Worm (Caenorhabditis elegans) whole organism, young adult: ENCODE measurements around the gene W08E12.5.

Experiments
- B0261.1 ChIP-seq: sonication (generic microtip); optimal IDR thresholded peaks from 2 replicates; lab custom pipeline; 2016; ENCODE audit warnings: mild to moderate bottlenecking, missing genetic modification characterization, moderate library complexity, missing compliant biosample characterization
- B0336.3 ChIP-seq: fragments of 200-800 bp; sonication (Bioruptor generic); IDR thresholded peaks from 2 replicates; pipeline ENCODE4 v1.3.6; 2022; ENCODE audit warnings: missing genetic modification characterization, missing compliant biosample characterization
- F10E7.11 ChIP-seq: sonication (generic microtip); optimal IDR thresholded peaks from 2 replicates; lab custom pipeline; 2017; ENCODE audit warnings: mild to moderate bottlenecking, missing genetic modification characterization, moderate library complexity, missing compliant biosample characterization
- F33H1.4 ChIP-seq: fragments of 200-800 bp; sonication (Bioruptor generic); IDR thresholded peaks from 2 replicates; pipeline ENCODE4 v1.3.6; 2022; ENCODE audit warnings: missing genetic modification reagents, missing genetic modification characterization, missing compliant biosample characterization
- F37B4.10 ChIP-seq: fragments of 200-800 bp; sonication (Bioruptor generic); IDR thresholded peaks from 2 replicates; pipeline ENCODE4 v1.3.6; 2022; ENCODE audit warnings: missing genetic modification characterization, missing compliant biosample characterization
- F57C9.4 ChIP-seq: sonication (generic microtip); optimal IDR thresholded peaks from 2 replicates; lab custom pipeline; 2017; ENCODE audit warnings: mild to moderate bottlenecking, missing genetic modification characterization, missing compliant biosample characterization
- Y53G8AR.9 ChIP-seq: fragments of 200-800 bp; sonication (Bioruptor generic); conservative IDR thresholded peaks from 2 replicates; pipeline ENCODE4 v1.3.6; 2022; ENCODE audit warnings: missing genetic modification reagents, missing genetic modification characterization, missing compliant biosample characterization
- Y67H2A.10 ChIP-seq: fragments of 200-800 bp; sonication (Bioruptor generic); conservative IDR thresholded peaks from 2 replicates; pipeline ENCODE4 v1.3.6; 2022; ENCODE audit warnings: missing genetic modification reagents, missing genetic modification characterization, missing compliant biosample characterization
- ZK185.1 ChIP-seq: sonication (generic microtip); optimal IDR thresholded peaks from 2 replicates; lab custom pipeline; 2016; ENCODE audit warnings: mild to moderate bottlenecking, missing genetic modification characterization, missing compliant biosample characterization; ENCODE audit not compliant: poor library complexity, severe bottlenecking
- ama-1 ChIP-seq, 3 experiments: fragments of 150-350 bp in 1 of 3; sonication (generic microtip) in 2 of 3; optimal IDR thresholded peaks; 2 replicates each; lab custom pipeline; 2014 to 2018; ENCODE audit warnings: missing biosample characterization in 2 of 3, missing genetic modification characterization in 2 of 3, missing genetic modification reagents in 2 of 3
- attf-3 ChIP-seq: fragments of 200-800 bp; sonication (Bioruptor generic); conservative IDR thresholded peaks from 2 replicates; pipeline ENCODE4 v1.3.6; 2022; ENCODE audit warnings: missing genetic modification reagents, missing genetic modification characterization, missing compliant biosample characterization
- bed-2 ChIP-seq: fragments of 200-800 bp; sonication (Bioruptor generic); IDR thresholded peaks from 2 replicates; pipeline ENCODE4 v1.3.6; 2022; ENCODE audit warnings: missing genetic modification reagents, missing genetic modification characterization, missing compliant biosample characterization
- cebp-2 ChIP-seq: fragments of 200-800 bp; sonication (Bioruptor generic); IDR thresholded peaks from 2 replicates; pipeline ENCODE4 v1.3.6; 2022; ENCODE audit warnings: missing genetic modification characterization, missing compliant biosample characterization
- ceh-40 ChIP-seq: fragments of 200-800 bp; sonication (Bioruptor generic); IDR thresholded peaks from 2 replicates; pipeline ENCODE4 v1.3.6; 2022; ENCODE audit warnings: missing genetic modification characterization, missing compliant biosample characterization
- die-1 ChIP-seq: sonication (generic microtip); optimal IDR thresholded peaks from 2 replicates; lab custom pipeline; 2016; ENCODE audit warnings: missing genotype, mild to moderate bottlenecking, missing genetic modification characterization, missing compliant biosample characterization
- dpl-1 ChIP-seq: fragments of 150-350 bp; optimal IDR thresholded peaks from 2 replicates; lab custom pipeline; 2014; ENCODE audit warnings: missing biosample characterization, missing genetic modification reagents, missing genetic modification characterization
- efl-1 ChIP-seq: fragments of 150-350 bp; optimal IDR thresholded peaks from 2 replicates; lab custom pipeline; 2014; ENCODE audit warnings: missing biosample characterization, missing genetic modification reagents, missing genetic modification characterization
- egrh-3 ChIP-seq: fragments of 200-800 bp; sonication (Bioruptor generic); IDR thresholded peaks from 2 replicates; pipeline ENCODE4 v1.3.6; 2022; ENCODE audit warnings: missing genetic modification reagents, missing genetic modification characterization, missing compliant biosample characterization
- ekl-4 ChIP-seq: fragments of 200-800 bp; sonication (Bioruptor generic); IDR thresholded peaks from 2 replicates; pipeline ENCODE4 v1.3.6; 2022; ENCODE audit warnings: missing genetic modification reagents, missing genetic modification characterization, missing compliant biosample characterization
- hlh-12 ChIP-seq: sonication (generic microtip); optimal IDR thresholded peaks from 2 replicates; lab custom pipeline; 2016; ENCODE audit warnings: missing genetic modification characterization, missing compliant biosample characterization
- hsf-1 ChIP-seq: fragments of 200-800 bp; sonication (Bioruptor generic); IDR thresholded peaks from 2 replicates; pipeline ENCODE4 v1.3.6; 2022; ENCODE audit warnings: missing genetic modification reagents, missing genetic modification characterization, missing compliant biosample characterization
- let-607 ChIP-seq, 2 experiments: fragments of 200-800 bp in 1 of 2; sonication (Bioruptor generic) in 1 of 2; sonication (generic microtip) in 1 of 2; optimal IDR thresholded peaks; 2 replicates each; lab custom pipeline; 2016 to 2018; ENCODE audit warnings: mild to moderate bottlenecking in 2 of 2, missing compliant biosample characterization in 2 of 2, missing genetic modification characterization in 2 of 2, moderate library complexity in 2 of 2, missing genotype in 1 of 2
- lin-26 ChIP-seq: fragments of 200-800 bp; sonication (Bioruptor generic); IDR thresholded peaks from 2 replicates; pipeline ENCODE4 v1.3.6; 2022; ENCODE audit warnings: missing genetic modification reagents, missing genetic modification characterization, missing compliant biosample characterization
- lin-35 ChIP-seq, 3 experiments: fragments of 150-350 bp in 2 of 3; sonication (generic microtip) in 1 of 3; optimal IDR thresholded peaks; 2 replicates each; lab custom pipeline; 2014 to 2018; ENCODE audit warnings: missing biosample characterization in 3 of 3, missing genetic modification characterization in 3 of 3, missing genetic modification reagents in 3 of 3
- lir-1 ChIP-seq: fragments of 200-800 bp; sonication (Bioruptor generic); conservative IDR thresholded peaks from 2 replicates; pipeline ENCODE4 v1.3.6; 2022; ENCODE audit warnings: missing genetic modification reagents, missing genetic modification characterization, missing compliant biosample characterization
- lsl-1 ChIP-seq: fragments of 200-800 bp; sonication (Bioruptor generic); optimal IDR thresholded peaks from 2 replicates; lab custom pipeline; 2018; ENCODE audit warnings: mild to moderate bottlenecking, missing genetic modification characterization, moderate library complexity, missing compliant biosample characterization
- madf-3 ChIP-seq: fragments of 200-800 bp; sonication (Bioruptor generic); IDR thresholded peaks from 2 replicates; pipeline ENCODE4 v1.3.6; 2022; ENCODE audit warnings: missing genetic modification reagents, missing genetic modification characterization, missing compliant biosample characterization
- madf-6 ChIP-seq: fragments of 200-800 bp; sonication (Bioruptor generic); IDR thresholded peaks from 2 replicates; pipeline ENCODE4 v1.3.6; 2022; ENCODE audit warnings: missing genetic modification reagents, missing genetic modification characterization, missing compliant biosample characterization
- madf-8 ChIP-seq: fragments of 200-800 bp; sonication (Bioruptor generic); conservative IDR thresholded peaks from 2 replicates; pipeline ENCODE4 v1.3.6; 2022; ENCODE audit warnings: missing genetic modification reagents, missing genetic modification characterization, missing compliant biosample characterization
- mel-28 ChIP-seq: sonication (generic microtip); optimal IDR thresholded peaks from 2 replicates; lab custom pipeline; 2016; ENCODE audit warnings: borderline replicate concordance, mild to moderate bottlenecking, missing genetic modification characterization, missing compliant biosample characterization
- mes-4 ChIP-seq: sonication (generic microtip); optimal IDR thresholded peaks from 2 replicates; lab custom pipeline; 2016; ENCODE audit warnings: missing genotype, missing genetic modification characterization, missing compliant biosample characterization
- mxl-1 ChIP-seq: sonication (generic microtip); optimal IDR thresholded peaks from 2 replicates; lab custom pipeline; 2016; ENCODE audit warnings: missing genetic modification characterization, missing compliant biosample characterization
- nfya-2 ChIP-seq: fragments of 200-800 bp; sonication (Bioruptor generic); IDR thresholded peaks from 2 replicates; pipeline ENCODE4 v1.3.6; 2022; ENCODE audit warnings: missing genetic modification reagents, missing genetic modification characterization, missing compliant biosample characterization
- nhr-179 ChIP-seq: sonication (generic microtip); optimal IDR thresholded peaks from 2 replicates; lab custom pipeline; 2016; ENCODE audit warnings: mild to moderate bottlenecking, missing genetic modification characterization, missing compliant biosample characterization
- nhr-27 ChIP-seq: fragments of 200-800 bp; sonication (Bioruptor generic); optimal IDR thresholded peaks from 2 replicates; lab custom pipeline; 2018; ENCODE audit warnings: mild to moderate bottlenecking, missing genetic modification characterization, moderate library complexity, missing compliant biosample characterization
- pbrm-1 ChIP-seq: fragments of 200-800 bp; sonication (Bioruptor generic); IDR thresholded peaks from 2 replicates; pipeline ENCODE4 v1.3.6; 2022; ENCODE audit warnings: missing genetic modification reagents, missing genetic modification characterization, missing compliant biosample characterization
- repo-1 ChIP-seq: sonication (generic microtip); optimal IDR thresholded peaks from 2 replicates; lab custom pipeline; 2017; ENCODE audit warnings: mild to moderate bottlenecking, missing genetic modification characterization, missing compliant biosample characterization
- sdz-38 ChIP-seq: sonication (generic microtip); optimal IDR thresholded peaks from 2 replicates; lab custom pipeline; 2016; ENCODE audit warnings: missing genotype, missing genetic modification characterization, missing compliant biosample characterization
- sea-2 ChIP-seq: fragments of 200-800 bp; sonication (Bioruptor generic); IDR thresholded peaks from 2 replicates; pipeline ENCODE4 v1.3.6; 2022; ENCODE audit warnings: missing genetic modification characterization, missing compliant biosample characterization
- tbx-9 ChIP-seq: sonication (generic microtip); optimal IDR thresholded peaks from 2 replicates; lab custom pipeline; 2016; ENCODE audit warnings: borderline replicate concordance, missing genetic modification characterization, inconsistent platforms, missing compliant biosample characterization
- unc-62 ChIP-seq: fragments of 150-350 bp; optimal IDR thresholded peaks from 2 replicates; lab custom pipeline; 2014; ENCODE audit warnings: missing biosample characterization, missing genetic modification reagents, missing genetic modification characterization
- zfh-2 ChIP-seq: fragments of 200-800 bp; sonication (Bioruptor generic); conservative IDR thresholded peaks from 2 replicates; pipeline ENCODE4 v1.3.6; 2022; ENCODE audit warnings: missing genetic modification reagents, missing genetic modification characterization, missing compliant biosample characterization
- ztf-22 ChIP-seq: fragments of 200-800 bp; sonication (Bioruptor generic); optimal IDR thresholded peaks from 2 replicates; lab custom pipeline; 2018; ENCODE audit warnings: mild to moderate bottlenecking, missing genetic modification characterization, moderate library complexity, missing compliant biosample characterization
- ztf-25 ChIP-seq: fragments of 200-800 bp; sonication (Bioruptor generic); IDR thresholded peaks from 2 replicates; pipeline ENCODE4 v1.3.6; 2022; ENCODE audit warnings: missing genetic modification reagents, missing genetic modification characterization, missing compliant biosample characterization
- ztf-28 ChIP-seq: fragments of 200-800 bp; sonication (Bioruptor generic); IDR thresholded peaks from 2 replicates; pipeline ENCODE4 v1.3.6; 2022; ENCODE audit warnings: missing genetic modification reagents, missing genetic modification characterization, missing compliant biosample characterization

W08E12.5 gene

ce11 chrIV:3289237-3289636 lies 11.4 kb upstream of the W08E12.5 start, which contains the start of gene gcy-23:
gcy-23 (minus strand) TSS chrIV:3289337.
- TF ChIP-seq tbx-9 (tag; lab: Kevin White, UChicago) (no peak), lin-35 (GFP tag; optimal IDR thresholded peaks at IDR 0.05; lab: Kevin White, UChicago) (no peak), hsf-1 (no peak), ekl-4 (no peak), Y67H2A.10 (GFP tag; lab: Robert Waterston, UW) (no peak), ztf-25 (GFP tag; lab: Robert Waterston, UW) (no peak), lir-1 (no peak), nhr-27 (tag; lab: Kevin White, UChicago) (no peak), ceh-40 (GFP tag; lab: Robert Waterston, UW) (no peak), madf-6 (no peak), nhr-179 (tag; lab: Kevin White, UChicago) (no peak), F57C9.4 (tag; lab: Kevin White, UChicago) (no peak), sdz-38 (no peak), nfya-2 (GFP tag; lab: Robert Waterston, UW) (no peak), mxl-1 (no peak), attf-3 (GFP tag; lab: Robert Waterston, UW) (no peak), ztf-28 (GFP tag; lab: Robert Waterston, UW) (no peak), sea-2 (GFP tag; lab: Robert Waterston, UW) (no peak)

- no peak for TF ChIP-seq ztf-22 (GFP tag; lab: Kevin White, UChicago)
- no peak for TF ChIP-seq pbrm-1
- TF ChIP-seq mel-28 (tag; lab: Kevin White, UChicago) = no peak
- TF ChIP-seq ZK185.1 = no peak
- TF ChIP-seq F10E7.11 = no peak
- TF ChIP-seq egrh-3 = peak; percentile 78; the same call in 1 of the 2 replicates
- no peak for TF ChIP-seq efl-1 (GFP tag; lab: Kevin White, UChicago)
- TF ChIP-seq F37B4.10 (GFP tag; lab: Robert Waterston, UW) = no peak
- TF ChIP-seq zfh-2 (GFP tag; lab: Robert Waterston, UW) = peak; percentile 72; the same call in 1 of the 2 replicates
- TF ChIP-seq B0336.3 = no peak
- TF ChIP-seq hlh-12 (tag; lab: Kevin White, UChicago) = no peak
These were observed 8.5 kb upstream of the W08E12.5 start, which contains the start of gene W08E12.8 for ce11 chrIV:3291977-3292561. W08E12.8 (plus strand) TSS chrIV:3292371.

- TF ChIP-seq F33H1.4 (GFP tag; lab: Robert Waterston, UW) = peak; percentile 61
- TF ChIP-seq ama-1 (optimal IDR thresholded peaks at IDR 0.05; lab: Kevin White, UChicago) = no peak
- TF ChIP-seq ama-1 (GFP tag; optimal IDR thresholded peaks at IDR 0.05; lab: Kevin White, UChicago) = no peak
- TF ChIP-seq zfh-2 (GFP tag; lab: Robert Waterston, UW) = peak; percentile 61; the same call in 1 of the 2 replicates
- TF ChIP-seq ZK185.1 = no peak
- TF ChIP-seq mes-4 = no peak
- no peak for TF ChIP-seq ztf-22 (GFP tag; lab: Kevin White, UChicago)
- TF ChIP-seq madf-6 = peak; percentile 50; the same call in 1 of the 2 replicates
- no peak for TF ChIP-seq madf-3
- no peak for TF ChIP-seq bed-2 (GFP tag; lab: Robert Waterston, UW)
- TF ChIP-seq lsl-1 (GFP tag; lab: Kevin White, UChicago) = peak; percentile 86
- TF ChIP-seq dpl-1 (GFP tag; lab: Kevin White, UChicago) = no peak
- TF ChIP-seq unc-62 (GFP tag; lab: Kevin White, UChicago) = no peak
- TF ChIP-seq repo-1 (tag; lab: Kevin White, UChicago) = no peak
- 0 out of 2 replicates have a peak, but pooled peaks have one; percentile 56 for TF ChIP-seq lin-26
- no peak for TF ChIP-seq B0261.1 (tag; lab: Kevin White, UChicago)
- peak; percentile 40; the same call in 1 of the 2 replicates for TF ChIP-seq ekl-4
- TF ChIP-seq Y53G8AR.9 (GFP tag; lab: Robert Waterston, UW) = no peak
- TF ChIP-seq cebp-2 = no peak
- no peak for TF ChIP-seq madf-8 (GFP tag; lab: Robert Waterston, UW)
- no peak for TF ChIP-seq let-607 (tag; optimal IDR thresholded peaks at IDR 0.05; lab: Kevin White, UChicago)
- TF ChIP-seq die-1 (tag; lab: Kevin White, UChicago) = no peak
These were observed 6.6 kb upstream of the W08E12.5 start for ce11 chrIV:3293800-3294493.
